Worm (Caenorhabditis elegans) whole organism, midembryonic: Measurements from ENCODE around the gene eif-2Bepsilon.

Experiments used
- cog-1 ChIP-seq: sonication (generic microtip); optimal IDR thresholded peaks from 2 replicates; lab custom pipeline; 2016; ENCODE audit warnings: missing genetic modification characterization, missing compliant biosample characterization
- flt-1 ChIP-seq: fragments of 200-800 bp; sonication (Bioruptor generic); IDR thresholded peaks from 2 replicates; pipeline ENCODE4 v1.3.6; 2022; ENCODE audit warnings: missing genetic modification characterization, missing compliant biosample characterization
- klf-2 ChIP-seq: fragments of 200-800 bp; sonication (Bioruptor generic); conservative IDR thresholded peaks from 2 replicates; pipeline ENCODE4 v1.3.6; 2022; ENCODE audit warnings: missing genetic modification reagents, missing genetic modification characterization, missing compliant biosample characterization
- med-1 ChIP-seq: sonication (generic microtip); optimal IDR thresholded peaks from 2 replicates; lab custom pipeline; 2017; ENCODE audit warnings: missing genetic modification characterization, mild to moderate bottlenecking, missing compliant biosample characterization, antibody characterized with exemption, missing genetic modification reagents; ENCODE audit not compliant: insufficient read depth
- ref-1 ChIP-seq: fragments of 200-800 bp; sonication (Bioruptor generic); conservative IDR thresholded peaks from 2 replicates; pipeline ENCODE4 v1.3.6; 2022; ENCODE audit warnings: missing genetic modification reagents, missing genetic modification characterization, missing compliant biosample characterization
- tab-1 ChIP-seq: fragments of 200-800 bp; sonication (Bioruptor generic); IDR thresholded peaks from 2 replicates; pipeline ENCODE4 v1.3.6; 2022; ENCODE audit warnings: missing genetic modification characterization, missing compliant biosample characterization
- ztf-23 ChIP-seq: fragments of 200-800 bp; sonication (Bioruptor generic); IDR thresholded peaks from 2 replicates; pipeline ENCODE4 v1.3.6; 2022; ENCODE audit warnings: missing genetic modification reagents, missing genetic modification characterization, missing compliant biosample characterization
- ztf-29 ChIP-seq: fragments of 200-800 bp; sonication (Bioruptor generic); IDR thresholded peaks from 2 replicates; pipeline ENCODE4 v1.3.6; 2022; ENCODE audit warnings: missing genetic modification reagents, missing genetic modification characterization, missing compliant biosample characterization

DNA sequence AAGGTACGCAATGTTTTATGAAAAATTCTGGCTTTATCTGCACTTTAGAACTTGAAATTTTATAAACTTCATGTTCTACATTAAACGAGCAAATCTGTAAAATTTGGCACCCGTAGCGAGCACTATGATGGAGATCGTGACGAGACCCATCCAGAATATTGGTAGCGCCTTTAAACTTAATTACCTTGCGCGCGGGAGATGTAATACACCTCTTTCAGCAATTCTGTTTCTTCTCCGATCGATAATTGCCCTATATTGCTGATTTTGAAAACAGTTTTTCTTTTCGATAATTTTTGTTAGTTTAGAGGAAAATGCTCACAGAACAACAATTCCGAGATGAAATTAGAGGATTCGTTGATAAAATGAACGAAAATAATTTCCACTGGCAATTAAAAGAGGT is 2.8 kb upstream of the eif-2Bepsilon start, which contains the start of gene atg-10:
- TF ChIP-seq ztf-29 (GFP tag; lab: Robert Waterston, UW): no peak
- TF ChIP-seq flt-1: no peak
- TF ChIP-seq ref-1 (GFP tag; lab: Robert Waterston, UW): no peak
- no peak for TF ChIP-seq med-1 (GFP tag; lab: Kevin White, UChicago)
- TF ChIP-seq cog-1 (tag; lab: Kevin White, UChicago): no peak
- TF ChIP-seq ztf-23 (GFP tag; lab: Robert Waterston, UW): no peak
- no peak for TF ChIP-seq klf-2
- no peak for TF ChIP-seq tab-1 (GFP tag; lab: Robert Waterston, UW)
